Worm (Caenorhabditis elegans): ENCODE measurements around the gene gst-15.

gst-15 gene

DNA sequence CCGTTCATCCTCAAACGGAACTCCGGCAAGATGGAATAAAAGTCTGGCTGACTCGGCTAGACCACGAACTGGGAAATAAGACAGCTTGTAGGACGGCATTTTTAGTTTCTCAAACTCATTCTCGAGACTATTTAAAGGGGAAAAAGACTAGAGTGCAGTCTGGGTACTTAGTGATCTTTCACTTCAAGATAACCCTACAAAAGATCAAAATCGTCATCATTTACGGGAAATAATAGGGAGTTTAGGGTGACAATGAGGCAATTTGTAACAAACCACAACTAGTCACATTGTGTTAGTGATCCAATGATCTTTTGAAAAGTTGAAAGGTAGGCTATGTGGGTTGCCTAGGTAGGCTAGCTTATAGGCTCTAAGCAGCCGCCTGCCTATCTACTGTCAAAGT, 3.0 kb upstream of the gst-15 start, which contains the start of gene gst-14:
Gene gst-14 (minus strand): TSS at position 101 of the 400 bp plus-strand sequence.
- TF ChIP-seq mel-28 (tag; optimal IDR thresholded peaks at IDR 0.05; ENCODE audit: borderline replicate concordance) (no peak), F39B2.1 (GFP tag; IDR thresholded peaks at IDR 0.05) (no peak), Y95B8A.8 (GFP tag; IDR thresholded peaks at IDR 0.05) (no peak), F55B11.4 (tag; optimal IDR thresholded peaks at IDR 0.05; ENCODE audit: borderline replicate concordance, insufficient read depth) (no peak), B0035.1 (tag; optimal IDR thresholded peaks at IDR 0.05) (no peak), F10E7.11 (tag; optimal IDR thresholded peaks at IDR 0.05) (no peak), dox-1 (GFP tag; IDR thresholded peaks at IDR 0.05) (no peak), rcor-1 (GFP tag; IDR thresholded peaks at IDR 0.05) (no peak), ceh-40 (GFP tag; IDR thresholded peaks at IDR 0.05) (no peak), C17E4.6 (GFP tag; IDR thresholded peaks at IDR 0.05) (no peak), aptf-3 (GFP tag; IDR thresholded peaks at IDR 0.05) (no peak), zfh-2 (GFP tag; conservative IDR thresholded peaks at IDR 0.05) (no peak), Y79H2A.3 (GFP tag; conservative IDR thresholded peaks at IDR 0.05) (no peak), ztf-18 (tag; optimal IDR thresholded peaks at IDR 0.05) (no peak), ztf-25 (GFP tag; IDR thresholded peaks at IDR 0.05) (no peak), F57C9.4 (tag; optimal IDR thresholded peaks at IDR 0.05) (no peak), dpl-1 (GFP tag; optimal IDR thresholded peaks at IDR 0.05) (no peak), K11D2.4 (GFP tag; IDR thresholded peaks at IDR 0.05) (no peak)

ce11 chrII:13614516-13614915, 1.5 kb upstream of the gst-15 start:
- TF ChIP-seq repo-1 (tag; optimal IDR thresholded peaks at IDR 0.05) = no peak
- TF ChIP-seq nhr-179 (tag; optimal IDR thresholded peaks at IDR 0.05) = no peak
- TF ChIP-seq ekl-4 (GFP tag; IDR thresholded peaks at IDR 0.05) = no peak
- TF ChIP-seq egrh-3 (GFP tag; IDR thresholded peaks at IDR 0.05) = 0 out of 2 replicates have a peak, but pooled peaks have one; percentile 33
- TF ChIP-seq F33H1.4 (GFP tag; IDR thresholded peaks at IDR 0.05) = no peak

- TF ChIP-seq mes-4 (tag; optimal IDR thresholded peaks at IDR 0.05) (no peak), dpff-1 (tag; optimal IDR thresholded peaks at IDR 0.05) (no peak), athp-1 (tag; optimal IDR thresholded peaks at IDR 0.05) (no peak), fkh-3 (tag; optimal IDR thresholded peaks at IDR 0.05) (no peak), rpc-1 (optimal IDR thresholded peaks at IDR 0.05) (no peak), rpc-1 (tag; optimal IDR thresholded peaks at IDR 0.05) (no peak), snpc-4 (GFP tag; optimal IDR thresholded peaks at IDR 0.05) (no peak), snpc-4 (tag; optimal IDR thresholded peaks at IDR 0.05) (no peak), lag-1 (GFP tag; IDR thresholded peaks at IDR 0.05) (no peak), dpl-1 (GFP tag; optimal IDR thresholded peaks at IDR 0.05) (no peak), ets-4 (GFP tag; optimal IDR thresholded peaks at IDR 0.05) (no peak), somi-1 (GFP tag; optimal IDR thresholded peaks at IDR 0.05) (no peak), F49E8.2 (tag; optimal IDR thresholded peaks at IDR 0.05; ENCODE audit: insufficient read depth) (no peak), nhr-27 (tag; optimal IDR thresholded peaks at IDR 0.05) (no peak), B0261.1 (tag; optimal IDR thresholded peaks at IDR 0.05) (no peak), nfya-1 (tag; optimal IDR thresholded peaks at IDR 0.05; ENCODE audit: borderline replicate concordance, insufficient read depth) (no peak), tbp1 (GFP tag; optimal IDR thresholded peaks at IDR 0.05) (no peak), Y53F4B.3 (GFP tag; IDR thresholded peaks at IDR 0.05) (no peak), lin-54 (GFP tag; optimal IDR thresholded peaks at IDR 0.05) (no peak), bed-2 (GFP tag; IDR thresholded peaks at IDR 0.05) (no peak)
Observed at ce11 chrII:13611186-13611585, 1.8 kb downstream of the gst-15 start, which contains the start of gene gst-24. Gene gst-24, minus strand, starts transcription at chrII:13611366.

Measured in whole organism, young adult.